Fruit fly (Drosophila melanogaster) whole organism, embryonic: ENCODE data around the gene CG15431.

Experiments used
- Abd-B ChIP-seq: fragments of 200-800 bp; sonication (Bioruptor generic); optimal IDR thresholded peaks from 2 replicates; lab custom pipeline; 2018; ENCODE audit warnings: missing biosample characterization, mild to moderate bottlenecking, missing genetic modification characterization, moderate library complexity
- Asciz ChIP-seq: fragments of 200-800 bp; sonication (Bioruptor generic); optimal IDR thresholded peaks from 2 replicates; lab custom pipeline; 2017; ENCODE audit warnings: missing biosample characterization, mild to moderate bottlenecking, missing genetic modification characterization, missing genetic modification reagents
- B-H1 ChIP-seq: fragments of 200-800 bp; sonication (Bioruptor generic); IDR thresholded peaks from 3 replicates; pipeline ENCODE4 v1.3.6; 2022; ENCODE audit warnings: missing biosample characterization, missing genetic modification characterization
- CG10267 ChIP-seq: fragments of 200-800 bp; sonication (Bioruptor generic); optimal IDR thresholded peaks from 2 replicates; lab custom pipeline; 2018; ENCODE audit warnings: missing biosample characterization, mild to moderate bottlenecking, missing genetic modification characterization, moderate library complexity
- CG10366 ChIP-seq: fragments of 200-800 bp; sonication (Bioruptor generic); IDR thresholded peaks from 2 replicates; pipeline ENCODE4 v1.3.6; 2022; ENCODE audit warnings: missing biosample characterization, missing genetic modification characterization
- CG10979 ChIP-seq: fragments of 200-800 bp; sonication (Bioruptor generic); optimal IDR thresholded peaks from 2 replicates; lab custom pipeline; 2018; ENCODE audit warnings: missing biosample characterization, mild to moderate bottlenecking, missing genetic modification characterization, moderate library complexity
- CG11085 ChIP-seq: fragments of 200-800 bp; sonication (Bioruptor generic); IDR thresholded peaks from 2 replicates; pipeline ENCODE4 v1.3.6; 2022; ENCODE audit warnings: missing biosample characterization, missing genetic modification characterization
- CG11560 ChIP-seq: fragments of 200-800 bp; sonication (Bioruptor generic); IDR thresholded peaks from 3 replicates; pipeline ENCODE4 v1.3.6; 2022; ENCODE audit warnings: missing biosample characterization, missing genetic modification characterization
- CG12155 ChIP-seq: fragments of 200-800 bp; sonication (Bioruptor generic); optimal IDR thresholded peaks from 3 replicates; lab custom pipeline; 2016; ENCODE audit warnings: missing biosample characterization, missing genetic modification characterization
- CG12391 ChIP-seq: fragments of 200-800 bp; sonication (Bioruptor generic); optimal IDR thresholded peaks from 3 replicates; lab custom pipeline; 2018; ENCODE audit warnings: missing biosample characterization, mild to moderate bottlenecking, missing genetic modification characterization, moderate library complexity
- CG12769 ChIP-seq: fragments of 200-800 bp; sonication (Bioruptor generic); optimal IDR thresholded peaks from 2 replicates; lab custom pipeline; 2019; ENCODE audit warnings: missing biosample characterization, mild to moderate bottlenecking, missing genetic modification characterization, moderate library complexity
- CG1529 ChIP-seq: fragments of 200-800 bp; sonication (Bioruptor generic); optimal IDR thresholded peaks from 3 replicates; lab custom pipeline; 2018; ENCODE audit warnings: missing biosample characterization, missing genetic modification characterization
- CG15696 ChIP-seq: fragments of 200-800 bp; sonication (Bioruptor generic); optimal IDR thresholded peaks from 2 replicates; lab custom pipeline; 2019; ENCODE audit warnings: missing biosample characterization, mild to moderate bottlenecking, missing genetic modification characterization, moderate library complexity
- CG1602 ChIP-seq: fragments of 200-800 bp; sonication (Bioruptor generic); optimal IDR thresholded peaks from 3 replicates; lab custom pipeline; 2016; ENCODE audit warnings: missing biosample characterization, missing genetic modification characterization
- CG16815 ChIP-seq: fragments of 200-800 bp; sonication (Bioruptor generic); optimal IDR thresholded peaks from 3 replicates; lab custom pipeline; 2017; ENCODE audit warnings: missing biosample characterization, mild to moderate bottlenecking, missing genetic modification characterization
- CG18619 ChIP-seq: fragments of 200-800 bp; sonication (Bioruptor generic); optimal IDR thresholded peaks from 3 replicates; lab custom pipeline; 2017; ENCODE audit warnings: missing biosample characterization, mild to moderate bottlenecking, missing genetic modification characterization
- CG32767 ChIP-seq: fragments of 200-800 bp; sonication (Bioruptor generic); IDR thresholded peaks from 2 replicates; pipeline ENCODE4 v1.3.6; 2022; ENCODE audit warnings: missing biosample characterization, missing genetic modification characterization
- CG32772 ChIP-seq: fragments of 200-800 bp; sonication (Bioruptor generic); IDR thresholded peaks from 2 replicates; pipeline ENCODE4 v1.3.6; 2022; ENCODE audit warnings: missing biosample characterization, missing genetic modification characterization
- CG34422 ChIP-seq: fragments of 200-800 bp; sonication (Bioruptor generic); IDR thresholded peaks from 3 replicates; pipeline ENCODE4 v1.3.6; 2022; ENCODE audit warnings: missing biosample characterization, missing genetic modification characterization
- CG6791 ChIP-seq: fragments of 200-800 bp; sonication (Bioruptor generic); IDR thresholded peaks from 3 replicates; pipeline ENCODE4 v1.3.6; 2022; ENCODE audit warnings: missing biosample characterization, missing genetic modification characterization; ENCODE audit not compliant: partially characterized antibody
- CG7271 ChIP-seq: fragments of 200-800 bp; sonication (Bioruptor generic); optimal IDR thresholded peaks from 2 replicates; lab custom pipeline; 2018; ENCODE audit warnings: missing biosample characterization, mild to moderate bottlenecking, missing genetic modification characterization, moderate library complexity
- CG7839 ChIP-seq: fragments of 200-800 bp; sonication (Bioruptor generic); optimal IDR thresholded peaks from 3 replicates; lab custom pipeline; 2018; ENCODE audit warnings: missing biosample characterization, mild to moderate bottlenecking, missing genetic modification characterization, moderate library complexity
- CTCF ChIP-seq: fragments of 200-800 bp; sonication (Bioruptor generic); optimal IDR thresholded peaks from 2 replicates; lab custom pipeline; 2017; ENCODE audit warnings: missing biosample characterization, mild to moderate bottlenecking, missing genetic modification characterization, moderate library complexity
- Dfd ChIP-seq, 2 experiments: fragments of >200 bp; optimal IDR thresholded peaks; 2 replicates each; lab custom pipeline; 2017; ENCODE audit warnings: missing biosample characterization in 2 of 2, missing genetic modification characterization in 2 of 2
- E2f1 ChIP-seq: fragments of 200-800 bp; sonication (Bioruptor generic); IDR thresholded peaks from 2 replicates; pipeline ENCODE4 v1.3.6; 2022; ENCODE audit warnings: missing biosample characterization, missing genetic modification characterization
- Elba2 ChIP-seq: fragments of 200-800 bp; sonication (Bioruptor generic); optimal IDR thresholded peaks from 3 replicates; lab custom pipeline; 2016; ENCODE audit warnings: missing biosample characterization, missing genetic modification characterization
- H2.0 ChIP-seq: fragments of 200-800 bp; sonication (Bioruptor generic); IDR thresholded peaks from 2 replicates; pipeline ENCODE4 v1.3.6; 2022; ENCODE audit warnings: missing biosample characterization, missing genetic modification characterization
- Hmr ChIP-seq: fragments of 200-800 bp; sonication (Bioruptor generic); optimal IDR thresholded peaks from 3 replicates; lab custom pipeline; 2017; ENCODE audit warnings: mild to moderate bottlenecking, missing biosample characterization, missing genetic modification reagents, missing genetic modification characterization
- Lpt ChIP-seq: fragments of >200 bp; optimal IDR thresholded peaks from 2 replicates; lab custom pipeline; 2018; ENCODE audit warnings: missing biosample characterization, missing genetic modification characterization
- Six4 ChIP-seq: fragments of 200-800 bp; sonication (Bioruptor generic); optimal IDR thresholded peaks from 2 replicates; lab custom pipeline; 2016; ENCODE audit warnings: missing biosample characterization, missing genetic modification characterization
- Xrp1 ChIP-seq: fragments of 200-800 bp; sonication (Bioruptor generic); IDR thresholded peaks from 2 replicates; pipeline ENCODE4 v1.3.6; 2022; ENCODE audit warnings: missing biosample characterization, missing genetic modification characterization
- br ChIP-seq: fragments of >200 bp; optimal IDR thresholded peaks from 2 replicates; lab custom pipeline; 2017
- cg ChIP-seq: fragments of 200-800 bp; sonication (Bioruptor generic); optimal IDR thresholded peaks from 3 replicates; lab custom pipeline; 2019; ENCODE audit warnings: missing biosample characterization, mild to moderate bottlenecking, missing genetic modification characterization, moderate library complexity
- ci ChIP-seq: fragments of 200-800 bp; sonication (Bioruptor generic); IDR thresholded peaks from 3 replicates; pipeline ENCODE4 v1.3.6; 2022; ENCODE audit warnings: missing biosample characterization, missing genetic modification characterization
- corto ChIP-seq: fragments of 200-800 bp; sonication (Bioruptor generic); optimal IDR thresholded peaks from 2 replicates; lab custom pipeline; 2016; ENCODE audit warnings: missing biosample characterization, mild to moderate bottlenecking, missing genetic modification characterization, moderate library complexity
- crc ChIP-seq: fragments of 200-800 bp; sonication (Bioruptor generic); optimal IDR thresholded peaks from 2 replicates; lab custom pipeline; 2016; ENCODE audit warnings: missing biosample characterization, missing genetic modification characterization
- crol ChIP-seq: fragments of 200-800 bp; sonication (Bioruptor generic); IDR thresholded peaks from 2 replicates; pipeline ENCODE4 v1.3.6; 2022; ENCODE audit warnings: missing biosample characterization, missing genetic modification characterization
- cwo ChIP-seq: fragments of 200-800 bp; sonication (Bioruptor generic); optimal IDR thresholded peaks from 3 replicates; lab custom pipeline; 2017; ENCODE audit warnings: missing biosample characterization, missing genetic modification characterization, mild to moderate bottlenecking, moderate library complexity, missing genetic modification reagents
- esg ChIP-seq: fragments of 200-800 bp; sonication (Bioruptor generic); conservative IDR thresholded peaks from 2 replicates; pipeline ENCODE4 v1.3.6; 2022; ENCODE audit warnings: missing biosample characterization, missing genetic modification characterization
- fd64A ChIP-seq: fragments of 200-800 bp; sonication (Bioruptor generic); optimal IDR thresholded peaks from 3 replicates; lab custom pipeline; 2018; ENCODE audit warnings: missing biosample characterization, mild to moderate bottlenecking, missing genetic modification characterization
- gro ChIP-seq: fragments of 200-800 bp; sonication (Bioruptor generic); optimal IDR thresholded peaks from 2 replicates; lab custom pipeline; 2016; ENCODE audit warnings: missing biosample characterization, missing genetic modification characterization
- h ChIP-seq: fragments of >200 bp; optimal IDR thresholded peaks from 2 replicates; lab custom pipeline; 2017
- jigr1 ChIP-seq: fragments of 200-800 bp; sonication (Bioruptor generic); IDR thresholded peaks from 3 replicates; pipeline ENCODE4 v1.3.6; 2022; ENCODE audit warnings: missing biosample characterization, missing genetic modification characterization
- mam ChIP-seq: fragments of 200-800 bp; sonication (Bioruptor generic); optimal IDR thresholded peaks from 3 replicates; lab custom pipeline; 2016; ENCODE audit warnings: missing biosample characterization, missing genetic modification characterization
- pb ChIP-seq: fragments of 200-800 bp; sonication (Bioruptor generic); optimal IDR thresholded peaks from 3 replicates; lab custom pipeline; 2016; ENCODE audit warnings: missing biosample characterization, missing genetic modification characterization
- pita ChIP-seq: fragments of 200-800 bp; sonication (Bioruptor generic); optimal IDR thresholded peaks from 2 replicates; lab custom pipeline; 2017; ENCODE audit warnings: missing biosample characterization, mild to moderate bottlenecking, missing genetic modification characterization
- pnt ChIP-seq: fragments of 200-800 bp; sonication (Bioruptor generic); optimal IDR thresholded peaks from 3 replicates; lab custom pipeline; 2016; ENCODE audit warnings: missing biosample characterization, missing genetic modification characterization
- shn ChIP-seq: fragments of 200-800 bp; sonication (Bioruptor generic); optimal IDR thresholded peaks from 3 replicates; lab custom pipeline; 2016; ENCODE audit warnings: missing biosample characterization, missing genetic modification characterization
- stc ChIP-seq: fragments of 200-800 bp; sonication (Bioruptor generic); IDR thresholded peaks from 2 replicates; pipeline ENCODE4 v1.3.6; 2022; ENCODE audit warnings: missing biosample characterization, missing genetic modification characterization
- tap ChIP-seq: fragments of 200-800 bp; optimal IDR thresholded peaks from 3 replicates; lab custom pipeline; 2019; ENCODE audit warnings: missing biosample characterization, mild to moderate bottlenecking, missing genetic modification characterization, moderate library complexity
- tgo ChIP-seq: fragments of 200-800 bp; sonication (Bioruptor generic); IDR thresholded peaks from 3 replicates; pipeline ENCODE4 v1.3.6; 2022; ENCODE audit warnings: missing biosample characterization, missing genetic modification characterization
- tin ChIP-seq: fragments of 200-800 bp; sonication (Bioruptor generic); optimal IDR thresholded peaks from 3 replicates; lab custom pipeline; 2016; ENCODE audit warnings: missing biosample characterization, missing genetic modification characterization
- yki ChIP-seq: fragments of >200 bp; optimal IDR thresholded peaks from 3 replicates; lab custom pipeline; 2018
- zen ChIP-seq: fragments of 200-800 bp; sonication (Bioruptor generic); optimal IDR thresholded peaks from 3 replicates; lab custom pipeline; 2018; ENCODE audit warnings: missing biosample characterization, mild to moderate bottlenecking, missing genetic modification characterization, moderate library complexity

Gene CG15431

DNA sequence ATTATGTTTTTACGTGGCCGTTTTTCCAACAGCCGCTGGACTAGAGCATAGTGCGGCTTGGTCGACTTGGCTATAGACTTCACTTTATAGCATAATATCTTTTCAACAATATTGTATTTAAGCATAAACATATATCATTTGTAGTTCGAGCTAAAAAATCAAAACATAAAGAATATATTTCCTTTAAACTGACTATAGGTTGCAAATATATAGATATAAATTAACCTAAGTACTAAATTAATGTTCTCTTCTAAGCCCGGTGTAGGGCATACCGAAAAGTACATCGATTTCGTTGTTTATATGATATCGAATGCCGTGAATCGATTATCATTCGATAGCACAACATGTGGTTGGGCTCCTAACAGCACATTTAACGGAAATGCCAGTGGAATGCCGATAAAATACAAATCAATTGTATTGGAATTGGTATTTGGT, 7.5 kb upstream of the CG15431 start, which contains the start of gene MFS18 (continued):
- TF ChIP-seq Dfd (GFP tag; optimal IDR thresholded peaks at IDR 0.05; lab: Kevin White, UChicago) = no peak
- peak; percentile 99 for TF ChIP-seq tin (GFP tag; lab: Kevin White, UChicago)
- TF ChIP-seq CG7271 (tag; lab: Kevin White, UChicago) = peak; percentile 99
- peak; percentile 100 for TF ChIP-seq stc
- TF ChIP-seq CG11085 (GFP tag; lab: Robert Waterston, UW) = peak; percentile 98
- peak; percentile 98 for TF ChIP-seq jigr1 (GFP tag; lab: Robert Waterston, UW)
- peak; percentile 99 for TF ChIP-seq CG32767 (GFP tag; lab: Robert Waterston, UW)
- peak; percentile 99 for TF ChIP-seq ci
- peak; percentile 99 for TF ChIP-seq zen (tag; lab: Kevin White, UChicago)
- TF ChIP-seq CG32772 (GFP tag; lab: Robert Waterston, UW) = peak; percentile 99
- peak; percentile 100 for TF ChIP-seq Xrp1 (GFP tag; lab: Robert Waterston, UW)
- peak; percentile 88 for TF ChIP-seq CG6791 (GFP tag; lab: Robert Waterston, UW)
- TF ChIP-seq tgo (GFP tag; lab: Robert Waterston, UW) = peak; percentile 99
- no peak for TF ChIP-seq cg (GFP tag; lab: Kevin White, UChicago)
- TF ChIP-seq Asciz (GFP tag; lab: Kevin White, UChicago) = peak; percentile 99
- peak; percentile 98 for TF ChIP-seq H2.0
- peak; percentile 72 for TF ChIP-seq Elba2 (GFP tag; lab: Kevin White, UChicago)
- TF ChIP-seq CG18619 (GFP tag; lab: Kevin White, UChicago) = peak; percentile 92
- peak; percentile 99 for TF ChIP-seq esg (GFP tag; lab: Robert Waterston, UW)
- TF ChIP-seq CG10267 (tag; lab: Kevin White, UChicago) = peak; percentile 98
- peak; percentile 99 for TF ChIP-seq Six4 (GFP tag; lab: Kevin White, UChicago)
- peak; percentile 98 for TF ChIP-seq cwo
- peak; percentile 72 for TF ChIP-seq CTCF
- TF ChIP-seq CG12155 (GFP tag; lab: Kevin White, UChicago) = peak; percentile 94
- TF ChIP-seq br (lab: Kevin White, UChicago) = no peak
- peak; percentile 69 for TF ChIP-seq shn (GFP tag; lab: Kevin White, UChicago)
- no peak for TF ChIP-seq yki
- peak; percentile 97 for TF ChIP-seq CG1602 (GFP tag; lab: Kevin White, UChicago)
- peak; percentile 92 for TF ChIP-seq crc (GFP tag; lab: Kevin White, UChicago)
- peak; percentile 92 for TF ChIP-seq CG1529 (GFP tag; lab: Kevin White, UChicago)
- peak; percentile 98 for TF ChIP-seq CG10366 (GFP tag; lab: Robert Waterston, UW)
- TF ChIP-seq CG15696 = peak; percentile 96
- peak; percentile 91 for TF ChIP-seq fd64A (GFP tag; lab: Kevin White, UChicago)
- TF ChIP-seq CG12769 (tag; lab: Kevin White, UChicago) = no peak
- TF ChIP-seq Lpt (GFP tag; lab: Kevin White, UChicago) = no peak
- TF ChIP-seq crol = peak; percentile 82
- peak; percentile 99 for TF ChIP-seq E2f1
- peak; percentile 99 for TF ChIP-seq CG34422 (GFP tag; lab: Robert Waterston, UW)
- TF ChIP-seq pita (GFP tag; lab: Kevin White, UChicago) = no peak
- peak; percentile 97 for TF ChIP-seq mam (GFP tag; lab: Kevin White, UChicago)
- TF ChIP-seq corto (GFP tag; lab: Kevin White, UChicago) = no peak
- peak; percentile 93 for TF ChIP-seq CG16815 (GFP tag; lab: Kevin White, UChicago)
- no peak for TF ChIP-seq h (lab: Kevin White, UChicago)
- TF ChIP-seq gro (GFP tag; lab: Kevin White, UChicago) = peak; percentile 87
- TF ChIP-seq Hmr (GFP tag; lab: Kevin White, UChicago) = peak; percentile 97
- TF ChIP-seq pb (GFP tag; lab: Kevin White, UChicago) = peak; percentile 88
- peak; percentile 99 for TF ChIP-seq CG10979 (tag; lab: Kevin White, UChicago)
- peak; percentile 99 for TF ChIP-seq Abd-B (GFP tag; lab: Kevin White, UChicago)
- TF ChIP-seq tap = peak; percentile 98
- peak; percentile 66 for TF ChIP-seq pnt (GFP tag; lab: Kevin White, UChicago)
- TF ChIP-seq CG12391 (tag; lab: Kevin White, UChicago) = peak; percentile 98
- peak; percentile 99 for TF ChIP-seq B-H1 (GFP tag; lab: Robert Waterston, UW)
- peak; percentile 98 for TF ChIP-seq CG7839
- peak; percentile 98 for TF ChIP-seq CG11560 (tag; lab: Robert Waterston, UW)
